Worm (Caenorhabditis elegans) whole organism, L4 larva: Measurements from ENCODE around the gene C47E8.1.

ENCODE experiments used
- D1046.2 ChIP-seq: fragments of 200-800 bp; sonication (Bioruptor generic); IDR thresholded peaks from 2 replicates; pipeline ENCODE4 v1.3.6; 2022; ENCODE audit warnings: missing genetic modification characterization, missing compliant biosample characterization
- T20F7.1 ChIP-seq: fragments of 200-800 bp; sonication (Bioruptor generic); optimal IDR thresholded peaks from 2 replicates; lab custom pipeline; 2018; ENCODE audit warnings: mild to moderate bottlenecking, missing genetic modification characterization, missing compliant biosample characterization
- Y105C5A.15 ChIP-seq: fragments of 200-800 bp; sonication (Bioruptor generic); IDR thresholded peaks from 2 replicates; pipeline ENCODE4 v1.3.6; 2022; ENCODE audit warnings: missing genetic modification characterization, missing compliant biosample characterization
- Y5F2A.4 ChIP-seq: fragments of 200-800 bp; sonication (Bioruptor generic); optimal IDR thresholded peaks from 2 replicates; lab custom pipeline; 2018; ENCODE audit warnings: mild to moderate bottlenecking, missing genetic modification characterization, missing compliant biosample characterization
- Y75B8A.6 ChIP-seq: fragments of 200-800 bp; sonication (Bioruptor generic); IDR thresholded peaks from 2 replicates; pipeline ENCODE4 v1.3.6; 2022; ENCODE audit warnings: missing genetic modification reagents, missing genetic modification characterization, missing compliant biosample characterization
- ZK546.5 ChIP-seq, 2 experiments: sonication (generic microtip); optimal IDR thresholded peaks; 2 replicates each; lab custom pipeline; 2017; ENCODE audit warnings: missing biosample characterization in 2 of 2, missing genetic modification characterization in 2 of 2
- aha-1 ChIP-seq: fragments of 150-350 bp; peaks from one replicate; lab custom pipeline; 2014; ENCODE audit warnings: missing biosample characterization, missing genetic modification characterization
- aly-2 ChIP-seq: sonication (generic microtip); optimal IDR thresholded peaks from 2 replicates; lab custom pipeline; 2018; ENCODE audit warnings: missing biosample characterization, missing genetic modification characterization
- arid-1 ChIP-seq: fragments of 200-800 bp; sonication (Bioruptor generic); conservative IDR thresholded peaks from 2 replicates; pipeline ENCODE4 v1.3.6; 2022; ENCODE audit warnings: missing genetic modification reagents, missing genetic modification characterization, missing compliant biosample characterization
- ceh-20 ChIP-seq: fragments of 200-800 bp; sonication (Bioruptor generic); IDR thresholded peaks from 2 replicates; pipeline ENCODE4 v1.3.6; 2022; ENCODE audit warnings: missing genetic modification reagents, missing genetic modification characterization, missing compliant biosample characterization
- ceh-28 ChIP-seq: fragments of 150-350 bp; optimal IDR thresholded peaks from 2 replicates; lab custom pipeline; 2014; ENCODE audit warnings: missing biosample characterization, missing genetic modification reagents, missing genetic modification characterization
- cey-2 ChIP-seq: sonication (generic microtip); optimal IDR thresholded peaks from 3 replicates; lab custom pipeline; 2017; ENCODE audit warnings: missing genetic modification characterization, mild to moderate bottlenecking, missing compliant biosample characterization, antibody characterized with exemption, borderline replicate concordance; ENCODE audit not compliant: insufficient read depth
- ctbp-1 ChIP-seq: fragments of 200-800 bp; sonication (Bioruptor generic); IDR thresholded peaks from 2 replicates; pipeline ENCODE4 v1.3.6; 2022; ENCODE audit warnings: missing genetic modification reagents, missing genetic modification characterization, missing compliant biosample characterization
- daf-12 ChIP-seq: fragments of 150-350 bp; optimal IDR thresholded peaks from 2 replicates; lab custom pipeline; 2014; ENCODE audit warnings: missing biosample characterization, missing genetic modification reagents, missing genetic modification characterization
- daf-16 ChIP-seq, 3 experiments: sonication (generic microtip); optimal IDR thresholded peaks; 2 replicates each; lab custom pipeline; 2016 to 2017; ENCODE audit warnings: missing genetic modification characterization in 3 of 3, missing genetic modification reagents in 3 of 3, mild to moderate bottlenecking in 2 of 3, missing compliant biosample characterization in 2 of 3, missing biosample characterization in 1 of 3, moderate library complexity in 1 of 3
- daf-19 ChIP-seq: fragments of 200-800 bp; sonication (Bioruptor generic); conservative IDR thresholded peaks from 2 replicates; pipeline ENCODE4 v1.3.6; 2022; ENCODE audit warnings: missing genetic modification characterization, missing compliant biosample characterization
- dmd-6 ChIP-seq: fragments of 200-800 bp; sonication (Bioruptor generic); IDR thresholded peaks from 2 replicates; pipeline ENCODE4 v1.3.6; 2022; ENCODE audit warnings: missing genetic modification reagents, missing genetic modification characterization, missing compliant biosample characterization
- dmd-8 ChIP-seq: fragments of 200-800 bp; sonication (Bioruptor generic); IDR thresholded peaks from 2 replicates; pipeline ENCODE4 v1.3.6; 2022; ENCODE audit warnings: missing genetic modification characterization, missing compliant biosample characterization
- dpl-1 ChIP-seq: fragments of 150-350 bp; optimal IDR thresholded peaks from 2 replicates; lab custom pipeline; 2014; ENCODE audit warnings: missing biosample characterization, missing genetic modification reagents, missing genetic modification characterization
- duxl-1 ChIP-seq: sonication (generic microtip); optimal IDR thresholded peaks from 2 replicates; lab custom pipeline; 2016; ENCODE audit warnings: mild to moderate bottlenecking, missing genetic modification characterization, moderate library complexity, missing compliant biosample characterization; ENCODE audit not compliant: poor library complexity
- gei-8 ChIP-seq: fragments of 200-800 bp; sonication (Bioruptor generic); optimal IDR thresholded peaks from 2 replicates; lab custom pipeline; 2018; ENCODE audit warnings: mild to moderate bottlenecking, missing genetic modification characterization, missing compliant biosample characterization
- hlh-11 ChIP-seq: fragments of 200-800 bp; sonication (Bioruptor generic); optimal IDR thresholded peaks from 2 replicates; lab custom pipeline; 2018; ENCODE audit warnings: mild to moderate bottlenecking, missing genetic modification characterization, missing compliant biosample characterization
- lim-7 ChIP-seq: fragments of 200-800 bp; sonication (Bioruptor generic); IDR thresholded peaks from 2 replicates; pipeline ENCODE4 v1.3.6; 2022; ENCODE audit warnings: missing genetic modification characterization, missing compliant biosample characterization
- lin-29 ChIP-seq: fragments of 200-800 bp; sonication (Bioruptor generic); IDR thresholded peaks from 2 replicates; pipeline ENCODE4 v1.3.6; 2022; ENCODE audit warnings: missing genetic modification reagents, missing genetic modification characterization, missing compliant biosample characterization
- madf-5 ChIP-seq, 2 experiments: fragments of 200-800 bp; sonication (Bioruptor generic); IDR thresholded peaks; 2 replicates each; pipeline ENCODE4 v1.3.6; 2022; ENCODE audit warnings: missing compliant biosample characterization in 2 of 2, missing genetic modification characterization in 2 of 2
- mep-1 ChIP-seq: fragments of 150-350 bp; sonication (generic microtip); optimal IDR thresholded peaks from 3 replicates; lab custom pipeline; 2014; ENCODE audit warnings: missing biosample characterization, missing genetic modification characterization
- mxl-2 ChIP-seq: fragments of 200-800 bp; sonication (Bioruptor generic); conservative IDR thresholded peaks from 2 replicates; pipeline ENCODE4 v1.3.6; 2022; ENCODE audit warnings: missing genetic modification reagents, missing genetic modification characterization, missing compliant biosample characterization
- nhr-10 ChIP-seq: fragments of 150-350 bp; optimal IDR thresholded peaks from 2 replicates; lab custom pipeline; 2014; ENCODE audit warnings: missing biosample characterization, missing genetic modification characterization
- nhr-111 ChIP-seq: fragments of 200-800 bp; sonication (Bioruptor generic); optimal IDR thresholded peaks from 2 replicates; lab custom pipeline; 2018; ENCODE audit warnings: mild to moderate bottlenecking, missing genetic modification characterization, missing compliant biosample characterization
- nhr-237 ChIP-seq: sonication (generic microtip); optimal IDR thresholded peaks from 2 replicates; lab custom pipeline; 2017; ENCODE audit warnings: missing biosample characterization, missing genetic modification characterization
- nhr-25 ChIP-seq: sonication (generic microtip); optimal IDR thresholded peaks from 2 replicates; lab custom pipeline; 2017; ENCODE audit warnings: missing genetic modification characterization, mild to moderate bottlenecking, missing compliant biosample characterization, antibody characterized with exemption, moderate library complexity, borderline replicate concordance; ENCODE audit not compliant: insufficient read depth
- nhr-6 ChIP-seq: fragments of 150-350 bp; optimal IDR thresholded peaks from 2 replicates; lab custom pipeline; 2014; ENCODE audit warnings: missing biosample characterization, missing genetic modification characterization
- nhr-76 ChIP-seq: fragments of 150-350 bp; optimal IDR thresholded peaks from 2 replicates; lab custom pipeline; 2014; ENCODE audit warnings: missing biosample characterization, missing genetic modification characterization
- pha-4 ChIP-seq, 2 experiments: fragments of 150-350 bp in 1 of 2; fragments of 200-800 bp in 1 of 2; sonication (Bioruptor generic) in 1 of 2; IDR thresholded peaks in 1 of 2; optimal IDR thresholded peaks in 1 of 2; 2 replicates each; pipeline versions ENCODE4 v1.3.6 to Lab custom; 2014 to 2022; ENCODE audit warnings: missing genetic modification characterization in 2 of 2, missing genetic modification reagents in 2 of 2, missing biosample characterization in 1 of 2, missing compliant biosample characterization in 1 of 2
- set-16 ChIP-seq: fragments of 200-800 bp; sonication (Bioruptor generic); IDR thresholded peaks from 2 replicates; pipeline ENCODE4 v1.3.6; 2022; ENCODE audit warnings: missing genetic modification reagents, missing genetic modification characterization, missing compliant biosample characterization
- snpc-4 ChIP-seq: fragments of 150-350 bp; optimal IDR thresholded peaks from 2 replicates; lab custom pipeline; 2014; ENCODE audit warnings: missing biosample characterization, missing genetic modification characterization
- spr-1 ChIP-seq: sonication (generic microtip); optimal IDR thresholded peaks from 2 replicates; lab custom pipeline; 2016; ENCODE audit warnings: mild to moderate bottlenecking, missing genetic modification characterization, missing compliant biosample characterization
- tra-1 ChIP-seq: fragments of 200-800 bp; sonication (Bioruptor generic); IDR thresholded peaks from 2 replicates; pipeline ENCODE4 v1.3.6; 2022; ENCODE audit warnings: missing genetic modification reagents, missing genetic modification characterization, missing compliant biosample characterization
- unc-130 ChIP-seq: sonication (generic microtip); optimal IDR thresholded peaks from 2 replicates; lab custom pipeline; 2016; ENCODE audit warnings: missing genetic modification reagents, missing genetic modification characterization, missing compliant biosample characterization
- unc-39 ChIP-seq: sonication (generic microtip); optimal IDR thresholded peaks from 2 replicates; lab custom pipeline; 2017; ENCODE audit warnings: missing biosample characterization, missing genetic modification characterization
- vab-7 ChIP-seq: fragments of 200-800 bp; sonication (Bioruptor generic); IDR thresholded peaks from 2 replicates; pipeline ENCODE4 v1.3.6; 2022; ENCODE audit warnings: missing genetic modification reagents, missing genetic modification characterization, missing compliant biosample characterization
- zfp-3 ChIP-seq: fragments of 200-800 bp; sonication (Bioruptor generic); conservative IDR thresholded peaks from 2 replicates; pipeline ENCODE4 v1.3.6; 2022; ENCODE audit warnings: missing genetic modification reagents, missing genetic modification characterization, missing compliant biosample characterization
- zip-11 ChIP-seq: fragments of 200-800 bp; sonication (Bioruptor generic); IDR thresholded peaks from 2 replicates; pipeline ENCODE4 v1.3.6; 2022; ENCODE audit warnings: missing genetic modification characterization, missing compliant biosample characterization

Gene C47E8.1

DNA sequence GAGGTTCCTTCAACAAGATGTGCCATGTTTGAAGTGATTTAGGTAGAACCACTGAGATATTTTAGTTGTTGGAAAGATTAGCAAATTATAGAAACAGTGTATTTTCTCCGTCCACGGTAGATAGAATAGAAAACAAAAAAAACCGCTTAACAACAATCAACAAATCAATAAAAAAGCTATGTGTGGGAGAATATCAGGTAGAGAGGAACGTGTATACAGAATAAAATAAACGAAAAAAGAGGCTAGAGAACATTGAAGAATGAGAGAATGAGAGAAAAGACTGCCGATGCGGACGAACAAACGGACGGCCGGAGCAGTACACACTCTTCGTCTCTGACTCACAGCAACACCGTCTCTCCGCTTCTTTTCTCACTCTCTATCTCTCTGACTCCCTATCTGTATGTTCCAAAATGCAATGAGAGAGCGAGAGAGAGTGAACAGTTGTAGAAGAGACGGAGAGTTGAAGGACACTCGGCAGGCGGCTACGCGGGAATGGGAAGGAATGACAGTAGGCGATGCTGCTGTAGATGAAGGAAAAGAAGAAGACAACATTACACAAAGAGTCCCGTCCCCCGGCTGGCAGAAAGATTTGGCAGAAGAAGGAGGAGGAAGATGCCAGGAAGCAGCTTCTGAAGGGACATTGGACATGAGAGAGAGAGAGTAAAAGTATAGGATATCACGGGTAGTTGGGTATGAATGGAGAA is 30.9 kb downstream of the C47E8.1 start, which contains the start of gene unc-112 (continued):
- TF ChIP-seq daf-12 (tag; lab: Kevin White, UChicago) (no peak), pha-4 (GFP tag; IDR thresholded peaks at IDR 0.05; lab: Robert Waterston, UW) (no peak), pha-4 (tag; optimal IDR thresholded peaks at IDR 0.05; lab: Kevin White, UChicago) (no peak), aha-1 (tag; lab: Kevin White, UChicago) (peak; percentile 98), lin-29 (no peak), nhr-237 (tag; lab: Kevin White, UChicago) (no peak), unc-130 (GFP tag; lab: Kevin White, UChicago) (no peak), cey-2 (peak; percentile 24), nhr-10 (tag; lab: Kevin White, UChicago) (no peak), ctbp-1 (peak; percentile 60), tra-1 (no peak), snpc-4 (tag; lab: Kevin White, UChicago) (no peak), dmd-6 (no peak; the same call in none of the 2 replicates), unc-39 (tag; lab: Kevin White, UChicago) (no peak), spr-1 (tag; lab: Kevin White, UChicago) (peak; percentile 53), Y5F2A.4 (GFP tag; lab: Kevin White, UChicago) (no peak), set-16 (GFP tag; lab: Robert Waterston, UW) (peak; percentile 45), ceh-20 (GFP tag; lab: Robert Waterston, UW) (no peak), ceh-28 (tag; lab: Kevin White, UChicago) (no peak), dpl-1 (peak; percentile 51), arid-1 (0 out of 2 replicates have a peak, but pooled peaks have one; percentile 19), mxl-2 (GFP tag; lab: Robert Waterston, UW) (no peak), daf-16 (GFP tag; optimal IDR thresholded peaks at IDR 0.05; lab: Kevin White, UChicago) (peak in 1 of 2 experiments; percentile 71), daf-16 (tag; optimal IDR thresholded peaks at IDR 0.05; lab: Kevin White, UChicago) (no peak), lim-7 (GFP tag; lab: Robert Waterston, UW) (no peak), D1046.2 (GFP tag; lab: Robert Waterston, UW) (no peak), zip-11 (GFP tag; lab: Robert Waterston, UW) (no peak), nhr-6 (tag; lab: Kevin White, UChicago) (peak; percentile 98), Y105C5A.15 (GFP tag; lab: Robert Waterston, UW) (no peak), hlh-11 (tag; lab: Kevin White, UChicago) (peak; percentile 94), vab-7 (GFP tag; lab: Robert Waterston, UW) (no peak), mep-1 (tag; lab: Kevin White, UChicago) (peak; percentile 94), duxl-1 (tag; lab: Kevin White, UChicago) (peak; percentile 43), nhr-25 (tag; lab: Kevin White, UChicago) (no peak), Y75B8A.6 (no peak), aly-2 (tag; lab: Kevin White, UChicago) (no peak), madf-5 (GFP tag; IDR thresholded peaks at IDR 0.05; lab: Robert Waterston, UW) (0 out of 4 replicates have a peak, but pooled peaks of 1 of the 2 experiments have one; percentile 9), nhr-111 (GFP tag; lab: Kevin White, UChicago) (no peak), dmd-8 (no peak), nhr-76 (no peak), zfp-3 (GFP tag; lab: Robert Waterston, UW) (no peak)
- TF ChIP-seq, all 104 proteins: peak for 35

DNA sequence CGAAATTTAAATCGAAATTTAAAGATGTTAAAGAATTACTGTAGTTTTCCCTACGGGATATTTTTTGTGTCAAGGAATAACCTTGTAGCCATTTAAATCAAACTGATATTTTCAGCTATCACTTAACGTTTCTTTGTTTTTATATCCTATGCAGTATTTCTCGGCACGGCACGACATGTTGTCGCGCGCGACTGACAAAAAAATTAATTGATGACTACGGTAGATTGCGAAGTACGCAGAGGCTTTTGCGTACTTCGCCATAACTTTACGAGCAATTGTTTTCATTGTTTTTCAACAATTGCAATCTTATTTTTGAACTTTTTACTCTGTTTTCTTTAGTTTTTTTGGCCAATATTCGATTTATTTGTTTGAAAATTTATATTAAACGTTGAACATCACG is 32.2 kb downstream of the C47E8.1 start:
- TF ChIP-seq T20F7.1 (GFP tag; lab: Kevin White, UChicago) (no peak), ZK546.5 (tag; optimal IDR thresholded peaks at IDR 0.05; lab: Kevin White, UChicago) (no peak), daf-19 (no peak), gei-8 (no peak), zip-11 (GFP tag; lab: Robert Waterston, UW) (no peak)
- TF ChIP-seq, all 104 proteins: peak for 0
